Worm (Caenorhabditis elegans): Measurements from ENCODE around the gene R02D5.1.

DNA sequence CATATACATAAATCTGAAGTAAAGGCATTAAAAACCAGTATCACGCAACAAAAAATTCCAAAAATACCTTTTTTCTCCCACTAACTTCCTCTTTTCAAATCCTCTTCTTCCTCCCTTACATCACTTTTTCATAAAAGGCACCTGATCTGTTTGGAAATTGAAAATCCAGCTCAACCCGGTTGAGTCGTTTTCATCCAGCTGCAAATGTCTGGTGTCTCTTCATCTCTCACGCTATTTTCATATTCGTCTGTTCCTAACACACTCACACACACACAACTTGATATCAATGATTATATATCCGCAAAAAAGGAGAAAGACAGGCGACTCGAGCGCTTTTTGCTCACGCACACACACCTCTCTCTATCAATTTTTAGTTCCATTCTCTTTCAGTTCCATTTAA, 24.3 kb downstream of the R02D5.1 start:
- TF ChIP-seq ama-1 (optimal IDR thresholded peaks at IDR 0.05), result no peak
- TF ChIP-seq ets-7 (tag; optimal IDR thresholded peaks at IDR 0.05), result no peak
- no peak for TF ChIP-seq ceh-36 (tag; optimal IDR thresholded peaks at IDR 0.05)
- no peak for TF ChIP-seq sea-1 (GFP tag; conservative IDR thresholded peaks at IDR 0.05)
- no peak for TF ChIP-seq aly-1 (tag; optimal IDR thresholded peaks at IDR 0.05)
- TF ChIP-seq flt-1 (GFP tag; IDR thresholded peaks at IDR 0.05), result no peak
- TF ChIP-seq tbx-11 (GFP tag; IDR thresholded peaks at IDR 0.05), result no peak
- TF ChIP-seq pes-1 (GFP tag; IDR thresholded peaks at IDR 0.05), result no peak
